Worm (Caenorhabditis elegans): ENCODE results near the gene col-79.
A peak's percentile ranks its signal among the peaks of the same experiment; 100 is the strongest.

Gene col-79

ce11 chrII:10744801-10745200 lies 41.4 kb downstream of the col-79 start:
- TF ChIP-seq fkh-10 (GFP tag; optimal IDR thresholded peaks at IDR 0.05) (peak; percentile 56), mxl-2 (GFP tag; conservative IDR thresholded peaks at IDR 0.05) (no peak), mdl-1 (tag; optimal IDR thresholded peaks at IDR 0.05) (peak in 1 of 2 experiments; percentile 25), lin-15B (tag; optimal IDR thresholded peaks at IDR 0.05) (no peak), set-16 (GFP tag; IDR thresholded peaks at IDR 0.05) (peak; percentile 24; the same call in 1 of the 2 replicates), aha-1 (tag) (peak; percentile 91), rbr-2 (tag; optimal IDR thresholded peaks at IDR 0.05) (peak; percentile 33), hmg-1.1 (GFP tag; IDR thresholded peaks at IDR 0.05) (peak; percentile 68; the same call in 1 of the 2 replicates), dmd-9 (GFP tag; IDR thresholded peaks at IDR 0.05) (no peak), lsy-2 (tag; optimal IDR thresholded peaks at IDR 0.05) (peak; percentile 25 to 29), nhr-76 (tag; optimal IDR thresholded peaks at IDR 0.05) (no peak), hif-1 (tag; optimal IDR thresholded peaks at IDR 0.05) (peak in 1 of 2 experiments; percentile 3), mep-1 (tag; optimal IDR thresholded peaks at IDR 0.05) (peak; percentile 31), F37D6.2 (tag; optimal IDR thresholded peaks at IDR 0.05) (peak; percentile 3)

ce11 chrII:10753694-10754093 lies 50.3 kb downstream of the col-79 start:
- TF ChIP-seq saeg-2 (GFP tag; IDR thresholded peaks at IDR 0.05) (no peak), fkh-10 (GFP tag; optimal IDR thresholded peaks at IDR 0.05) (peak; percentile 77)
